Worm (Caenorhabditis elegans) whole organism, L1 larva: ENCODE results near the gene F52G3.7.
A peak's percentile ranks its signal among the peaks of the same experiment; 100 is the strongest.

Experiments
- C04F5.9 ChIP-seq: sonication (generic microtip); optimal IDR thresholded peaks from 2 replicates; lab custom pipeline; 2016; ENCODE audit warnings: missing genetic modification characterization, missing compliant biosample characterization
- aha-1 ChIP-seq: fragments of 150-350 bp; optimal IDR thresholded peaks from 2 replicates; lab custom pipeline; 2014; ENCODE audit warnings: missing biosample characterization, missing genetic modification characterization
- alr-1 ChIP-seq: fragments of 200-800 bp; sonication (Bioruptor generic); optimal IDR thresholded peaks from 2 replicates; lab custom pipeline; 2018; ENCODE audit warnings: borderline replicate concordance, mild to moderate bottlenecking, missing genetic modification characterization, missing compliant biosample characterization
- ceh-8 ChIP-seq: fragments of 200-800 bp; sonication (Bioruptor generic); optimal IDR thresholded peaks from 2 replicates; lab custom pipeline; 2018; ENCODE audit warnings: mild to moderate bottlenecking, missing genetic modification characterization, moderate library complexity, missing compliant biosample characterization
- ceh-90 ChIP-seq: sonication (generic microtip); optimal IDR thresholded peaks from 2 replicates; lab custom pipeline; 2016; ENCODE audit warnings: missing genetic modification characterization, missing compliant biosample characterization
- ces-1 ChIP-seq: fragments of 150-350 bp; optimal IDR thresholded peaks from 2 replicates; lab custom pipeline; 2014; ENCODE audit warnings: missing biosample characterization, missing genetic modification reagents, missing genetic modification characterization
- dpl-1 ChIP-seq, 3 experiments: fragments of 150-350 bp in 2 of 3; sonication (generic microtip) in 1 of 3; optimal IDR thresholded peaks; 2 replicates each; lab custom pipeline; 2014 to 2017; ENCODE audit warnings: missing biosample characterization in 3 of 3, missing genetic modification characterization in 3 of 3, missing genetic modification reagents in 3 of 3
- efl-1 ChIP-seq, 4 experiments: fragments of 150-350 bp; optimal IDR thresholded peaks in 3 of 4; peaks in 1 of 4; 1 replicate in 1 of 4; 2 replicates in 3 of 4; lab custom pipeline; 2014; ENCODE audit warnings: missing biosample characterization in 2 of 4, missing genetic modification characterization in 2 of 4, missing genetic modification reagents in 2 of 4
- egl-13 ChIP-seq: sonication (generic microtip); optimal IDR thresholded peaks from 2 replicates; lab custom pipeline; 2016; ENCODE audit warnings: missing genotype, missing genetic modification reagents, missing genetic modification characterization, missing compliant biosample characterization
- egl-27 ChIP-seq, 2 experiments: fragments of 150-350 bp in 1 of 2; sonication (generic microtip); optimal IDR thresholded peaks; 3 replicates each; lab custom pipeline; 2017 to 2018; ENCODE audit warnings: missing biosample characterization in 2 of 2, missing genetic modification characterization in 2 of 2, missing genetic modification reagents in 2 of 2
- fkh-10 ChIP-seq: sonication (generic microtip); optimal IDR thresholded peaks from 2 replicates; lab custom pipeline; 2017; ENCODE audit warnings: missing biosample characterization, missing genetic modification reagents, missing genetic modification characterization
- fkh-4 ChIP-seq: sonication (generic microtip); optimal IDR thresholded peaks from 2 replicates; lab custom pipeline; 2016; ENCODE audit warnings: missing compliant biosample characterization, missing genetic modification characterization, borderline replicate concordance
- fkh-8 ChIP-seq: sonication (generic microtip); optimal IDR thresholded peaks from 2 replicates; lab custom pipeline; 2016; ENCODE audit warnings: mild to moderate bottlenecking, missing genetic modification characterization, missing compliant biosample characterization
- hlh-4 ChIP-seq: sonication (generic microtip); optimal IDR thresholded peaks from 2 replicates; lab custom pipeline; 2016; ENCODE audit warnings: mild to moderate bottlenecking, missing genetic modification characterization, missing compliant biosample characterization
- hpl-2 ChIP-seq: fragments of 150-350 bp; optimal IDR thresholded peaks from 2 replicates; lab custom pipeline; 2014; ENCODE audit warnings: missing biosample characterization, missing genetic modification reagents, missing genetic modification characterization
- isw-1 ChIP-seq: fragments of 200-800 bp; sonication (Bioruptor generic); IDR thresholded peaks from 2 replicates; pipeline ENCODE4 v1.3.6; 2022; ENCODE audit warnings: missing genetic modification characterization, missing compliant biosample characterization
- lin-14 ChIP-seq: fragments of 200-800 bp; sonication (Bioruptor generic); optimal IDR thresholded peaks from 2 replicates; lab custom pipeline; 2018; ENCODE audit warnings: mild to moderate bottlenecking, missing genetic modification characterization, moderate library complexity, missing compliant biosample characterization
- lin-15B ChIP-seq: fragments of 150-350 bp; sonication (generic microtip); optimal IDR thresholded peaks from 3 replicates; lab custom pipeline; 2014; ENCODE audit warnings: missing biosample characterization, missing genetic modification characterization
- lin-39 ChIP-seq: fragments of 150-350 bp; optimal IDR thresholded peaks from 2 replicates; lab custom pipeline; 2014; ENCODE audit warnings: missing biosample characterization, missing genetic modification reagents, missing genetic modification characterization
- lir-3 ChIP-seq: sonication (generic microtip); optimal IDR thresholded peaks from 2 replicates; lab custom pipeline; 2016; ENCODE audit warnings: mild to moderate bottlenecking, missing genetic modification characterization, moderate library complexity, missing compliant biosample characterization; ENCODE audit not compliant: poor library complexity
- mdl-1 ChIP-seq, 2 experiments: fragments of 150-350 bp; optimal IDR thresholded peaks; 2 replicates each; lab custom pipeline; 2014 to 2017; ENCODE audit warnings: missing biosample characterization in 2 of 2, missing genetic modification characterization in 2 of 2, inconsistent platforms in 1 of 2
- mef-2 ChIP-seq: fragments of 150-350 bp; optimal IDR thresholded peaks from 2 replicates; lab custom pipeline; 2014; ENCODE audit warnings: missing biosample characterization, missing genetic modification characterization
- mep-1 ChIP-seq: fragments of 150-350 bp; optimal IDR thresholded peaks from 2 replicates; lab custom pipeline; 2014; ENCODE audit warnings: missing biosample characterization, missing genetic modification characterization
- nhr-20 ChIP-seq: sonication (generic microtip); optimal IDR thresholded peaks from 2 replicates; lab custom pipeline; 2016; ENCODE audit warnings: mild to moderate bottlenecking, missing genetic modification characterization, missing compliant biosample characterization
- nhr-237 ChIP-seq: fragments of 150-350 bp; optimal IDR thresholded peaks from 2 replicates; lab custom pipeline; 2014; ENCODE audit warnings: missing biosample characterization, missing genetic modification characterization
- nhr-28 ChIP-seq: fragments of 150-350 bp; optimal IDR thresholded peaks from 2 replicates; lab custom pipeline; 2014; ENCODE audit warnings: missing biosample characterization, missing genetic modification characterization
- nhr-77 ChIP-seq: fragments of 150-350 bp; optimal IDR thresholded peaks from 2 replicates; lab custom pipeline; 2014; ENCODE audit warnings: missing biosample characterization, missing genetic modification characterization
- nhr-90 ChIP-seq: sonication (generic microtip); optimal IDR thresholded peaks from 2 replicates; lab custom pipeline; 2016; ENCODE audit warnings: mild to moderate bottlenecking, missing genetic modification characterization, missing compliant biosample characterization; ENCODE audit not compliant: poor library complexity
- pqm-1 ChIP-seq: sonication (generic microtip); optimal IDR thresholded peaks from 3 replicates; lab custom pipeline; 2017; ENCODE audit warnings: missing biosample characterization, missing genetic modification characterization
- skn-1 ChIP-seq: fragments of 150-350 bp; optimal IDR thresholded peaks from 2 replicates; lab custom pipeline; 2014; ENCODE audit warnings: missing biosample characterization, missing genetic modification characterization
- snpc-4 ChIP-seq: fragments of 150-350 bp; optimal IDR thresholded peaks from 2 replicates; lab custom pipeline; 2014; ENCODE audit warnings: missing biosample characterization, missing genetic modification characterization
- snu-23 ChIP-seq: sonication (generic microtip); optimal IDR thresholded peaks from 2 replicates; lab custom pipeline; 2016; ENCODE audit warnings: missing genetic modification characterization, missing compliant biosample characterization
- sox-4 ChIP-seq: sonication (generic microtip); optimal IDR thresholded peaks from 2 replicates; lab custom pipeline; 2016; ENCODE audit warnings: missing genetic modification characterization, missing compliant biosample characterization
- sup-37 ChIP-seq: fragments of 200-800 bp; sonication (Bioruptor generic); optimal IDR thresholded peaks from 2 replicates; lab custom pipeline; 2018; ENCODE audit warnings: mild to moderate bottlenecking, missing genetic modification characterization, missing compliant biosample characterization
- swsn-7 ChIP-seq: sonication (generic microtip); optimal IDR thresholded peaks from 2 replicates; lab custom pipeline; 2016; ENCODE audit warnings: missing genetic modification characterization, missing compliant biosample characterization
- tbx-2 ChIP-seq: sonication (generic microtip); optimal IDR thresholded peaks from 2 replicates; lab custom pipeline; 2016; ENCODE audit warnings: missing genetic modification characterization, missing compliant biosample characterization
- unc-30 ChIP-seq: sonication (generic microtip); optimal IDR thresholded peaks from 2 replicates; lab custom pipeline; 2017; ENCODE audit warnings: missing biosample characterization, missing genetic modification characterization
- unc-62 ChIP-seq: fragments of 150-350 bp; optimal IDR thresholded peaks from 2 replicates; lab custom pipeline; 2014; ENCODE audit warnings: missing biosample characterization, missing genetic modification reagents, missing genetic modification characterization
- unc-86 ChIP-seq: sonication (generic microtip); optimal IDR thresholded peaks from 2 replicates; lab custom pipeline; 2016; ENCODE audit warnings: missing genetic modification characterization, missing compliant biosample characterization
- unc-98 ChIP-seq: fragments of 200-800 bp; sonication (Bioruptor generic); IDR thresholded peaks from 2 replicates; pipeline ENCODE4 v1.3.6; 2022; ENCODE audit warnings: missing genetic modification characterization, missing compliant biosample characterization
- vab-15 ChIP-seq: sonication (generic microtip); optimal IDR thresholded peaks from 2 replicates; lab custom pipeline; 2017; ENCODE audit warnings: missing genotype, mild to moderate bottlenecking, missing genetic modification characterization, missing compliant biosample characterization
- ztf-11 ChIP-seq, 2 experiments: sonication (generic microtip); optimal IDR thresholded peaks; 2 replicates each; lab custom pipeline; 2016 to 2017; ENCODE audit warnings: missing genetic modification characterization in 2 of 2, missing biosample characterization in 1 of 2, missing compliant biosample characterization in 1 of 2
- ztf-4 ChIP-seq: fragments of 150-350 bp; optimal IDR thresholded peaks from 2 replicates; lab custom pipeline; 2014; ENCODE audit warnings: missing biosample characterization, missing genetic modification characterization

The F52G3.7 gene

ce11 chrX:16961387-16961786 lies 2.3 kb upstream of the F52G3.7 start (continued):
- peak; percentile 20 to 53 (median 45) for TF ChIP-seq dpl-1 (GFP tag; optimal IDR thresholded peaks at IDR 0.05; lab: Kevin White, UChicago)
- peak; percentile 87 for TF ChIP-seq unc-86 (tag; lab: Kevin White, UChicago)
- no peak for TF ChIP-seq hlh-4 (tag; lab: Kevin White, UChicago)
- TF ChIP-seq unc-30 (tag; lab: Kevin White, UChicago) = no peak
- TF ChIP-seq pqm-1 (tag; lab: Kevin White, UChicago) = no peak
- TF ChIP-seq mdl-1 (tag; optimal IDR thresholded peaks at IDR 0.05; lab: Kevin White, UChicago) = peak in 1 of 2 experiments; percentile 91
- TF ChIP-seq snpc-4 (tag; lab: Kevin White, UChicago) = peak; percentile 68
- TF ChIP-seq efl-1 (optimal IDR thresholded peaks at IDR 0.05; lab: Kevin White, UChicago) = peak; percentile 63 to 76
- TF ChIP-seq efl-1 (GFP tag; optimal IDR thresholded peaks at IDR 0.05 in 1 of 2; lab: Kevin White, UChicago) = peak in 1 of 2 experiments; percentile 29
- no peak for TF ChIP-seq mef-2 (tag; lab: Kevin White, UChicago)
- TF ChIP-seq tbx-2 (tag; lab: Kevin White, UChicago) = peak; percentile 83
- TF ChIP-seq nhr-90 = peak; percentile 65
- peak; percentile 88 for TF ChIP-seq fkh-8 (tag; lab: Kevin White, UChicago)
- no peak for TF ChIP-seq aha-1 (tag; lab: Kevin White, UChicago)
- TF ChIP-seq swsn-7 = peak; percentile 89
- no peak for TF ChIP-seq sox-4
- TF ChIP-seq ceh-8 (GFP tag; lab: Kevin White, UChicago) = peak; percentile 55
- peak; percentile 77 for TF ChIP-seq mep-1 (tag; lab: Kevin White, UChicago)
- TF ChIP-seq nhr-20 (tag; lab: Kevin White, UChicago) = peak; percentile 88
- TF ChIP-seq C04F5.9 (tag; lab: Kevin White, UChicago) = no peak
- no peak for TF ChIP-seq lin-15B (tag; lab: Kevin White, UChicago)
- TF ChIP-seq lin-14 = peak; percentile 98
- TF ChIP-seq sup-37 = peak; percentile 60
- TF ChIP-seq ceh-90 (tag; lab: Kevin White, UChicago) = no peak
- no peak for TF ChIP-seq nhr-28
- no peak for TF ChIP-seq alr-1 (tag; lab: Kevin White, UChicago)
- peak; percentile 67 for TF ChIP-seq nhr-77 (tag; lab: Kevin White, UChicago)
- TF ChIP-seq hpl-2 (GFP tag; lab: Kevin White, UChicago) = no peak
- no peak for TF ChIP-seq unc-62 (GFP tag; lab: Kevin White, UChicago)
- peak; percentile 78 for TF ChIP-seq ztf-4 (tag; lab: Kevin White, UChicago)
- no peak for TF ChIP-seq ces-1
- peak; percentile 39 for TF ChIP-seq lir-3 (tag; lab: Kevin White, UChicago)
- TF ChIP-seq isw-1 (GFP tag; lab: Robert Waterston, UW) = peak; percentile 76
- TF ChIP-seq snu-23 = peak; percentile 93
- TF ChIP-seq egl-13 (tag; lab: Kevin White, UChicago) = peak; percentile 62
- no peak for TF ChIP-seq unc-98 (GFP tag; lab: Robert Waterston, UW)
- TF ChIP-seq nhr-237 (tag; lab: Kevin White, UChicago) = peak; percentile 30
- peak; percentile 63 for TF ChIP-seq skn-1 (tag; lab: Kevin White, UChicago)
- no peak for TF ChIP-seq fkh-4 (tag; lab: Kevin White, UChicago)
- peak; percentile 39 for TF ChIP-seq vab-15 (tag; lab: Kevin White, UChicago)
- TF ChIP-seq ztf-11 (tag; optimal IDR thresholded peaks at IDR 0.05; lab: Kevin White, UChicago) = peak in 1 of 2 experiments; percentile 72
- peak; percentile 88 for TF ChIP-seq fkh-10 (GFP tag; lab: Kevin White, UChicago)
- TF ChIP-seq egl-27 (tag; optimal IDR thresholded peaks at IDR 0.05; lab: Kevin White, UChicago) = peak; percentile 62 to 77
- TF ChIP-seq lin-39 (tag; lab: Kevin White, UChicago) = no peak
